Worm (Caenorhabditis elegans): Measurements from ENCODE around the gene spe-42.

DNA sequence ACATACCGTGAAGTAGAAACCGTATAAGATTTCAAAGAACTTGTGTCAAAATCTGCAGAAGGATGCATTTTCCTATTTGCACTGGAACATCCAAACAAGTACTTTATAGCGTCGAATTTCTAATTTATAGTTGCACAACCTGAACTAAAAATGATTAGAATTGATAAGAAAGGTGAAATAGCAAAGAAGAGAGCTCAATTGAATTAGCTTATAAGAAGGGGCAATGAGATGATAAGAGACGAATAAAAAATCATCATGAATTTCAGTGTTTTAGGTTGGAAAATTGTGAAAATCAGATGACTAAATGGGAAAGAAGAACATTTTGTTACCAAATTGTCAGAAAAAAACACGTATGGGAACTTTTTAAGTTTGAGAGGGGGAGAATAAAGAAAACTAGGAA is 45.2 kb downstream of the spe-42 start, which contains the start of gene W05E10.1:
- TF ChIP-seq irx-1 (tag; optimal IDR thresholded peaks at IDR 0.05) (no peak), egl-27 (tag; optimal IDR thresholded peaks at IDR 0.05) (no peak), ztf-4 (tag; optimal IDR thresholded peaks at IDR 0.05) (no peak), ceh-82 (tag; optimal IDR thresholded peaks at IDR 0.05) (no peak), nhr-77 (tag; optimal IDR thresholded peaks at IDR 0.05) (no peak), lin-39 (tag; optimal IDR thresholded peaks at IDR 0.05) (no peak), nhr-90 (tag; optimal IDR thresholded peaks at IDR 0.05; ENCODE audit: poor library complexity) (no peak), mdl-1 (tag; optimal IDR thresholded peaks at IDR 0.05) (no peak), lsy-2 (tag; optimal IDR thresholded peaks at IDR 0.05) (no peak)
